Fruit fly (Drosophila melanogaster) whole organism, wandering third instar larva: ENCODE results near the gene LanB1.

Experiments used
- CrebA ChIP-seq: fragments of 200-800 bp; sonication (Bioruptor generic); optimal IDR thresholded peaks from 2 replicates; lab custom pipeline; 2016; ENCODE audit warnings: missing biosample characterization, mild to moderate bottlenecking, missing genetic modification characterization, borderline replicate concordance
- GATAd ChIP-seq: sonication (Bioruptor generic); optimal IDR thresholded peaks from 2 replicates; lab custom pipeline; 2016; ENCODE audit warnings: missing biosample characterization, missing genetic modification characterization
- jim ChIP-seq: fragments of 175-275, 200-325 bp; sonication (Bioruptor generic); optimal IDR thresholded peaks from 2 replicates; lab custom pipeline; 2016; ENCODE audit warnings: missing biosample characterization, mild to moderate bottlenecking, missing genetic modification characterization
- woc ChIP-seq: sonication (Bioruptor generic); optimal IDR thresholded peaks from 2 replicates; lab custom pipeline; 2016; ENCODE audit warnings: missing biosample characterization, mild to moderate bottlenecking, missing genetic modification characterization

DNA sequence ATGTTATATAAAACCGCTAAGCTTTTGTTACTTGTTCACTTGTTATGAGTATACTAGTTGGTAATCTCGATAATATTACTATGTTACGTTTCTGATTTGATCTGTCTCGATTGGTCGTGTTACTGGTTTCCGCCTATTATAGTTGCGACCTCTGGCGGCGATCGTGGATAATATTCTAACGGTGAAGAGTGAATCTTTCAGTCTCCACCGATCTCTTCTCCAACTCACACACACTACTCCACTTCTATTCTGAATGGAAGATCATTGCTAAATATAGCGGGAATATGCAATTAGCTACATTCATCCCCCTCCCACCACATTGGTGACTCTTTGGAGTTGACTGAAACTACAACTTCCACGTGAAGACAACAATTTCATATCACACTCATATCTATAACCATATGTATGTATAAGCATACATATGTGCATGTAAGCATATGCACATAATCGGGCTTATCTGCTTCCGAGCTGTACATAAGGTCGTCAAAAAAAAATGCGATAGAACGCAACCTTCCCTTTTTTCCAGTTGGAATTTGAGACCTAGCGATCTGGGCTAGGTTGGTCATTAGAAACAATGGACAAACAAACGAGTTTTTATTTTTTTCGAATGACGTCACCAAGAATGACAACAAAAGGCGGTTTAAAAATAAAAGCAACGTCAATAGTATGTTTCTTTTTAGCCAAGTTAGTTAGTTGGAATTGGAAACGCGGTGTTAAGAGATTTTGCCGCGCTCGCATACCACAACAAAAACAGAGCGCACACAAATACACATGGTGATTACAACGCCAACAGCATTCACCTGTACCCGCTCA lies 2.1 kb upstream of the LanB1 start:
- no peak for TF ChIP-seq GATAd (GFP tag; lab: Kevin White, UChicago)
- TF ChIP-seq CrebA = no peak
- no peak for TF ChIP-seq woc
- TF ChIP-seq jim = peak; percentile 18
